Fruit fly (Drosophila melanogaster) whole organism, prepupa: Measurements from ENCODE around the gene Rcd7.

ENCODE experiments used
- CG11294 ChIP-seq: fragments of 200-800 bp; sonication (Bioruptor generic); IDR thresholded peaks from 2 replicates; pipeline ENCODE4 v1.3.6; 2022; ENCODE audit warnings: missing biosample characterization, missing genetic modification characterization
- CG11762 ChIP-seq: fragments of 200-800 bp; sonication (Bioruptor generic); optimal IDR thresholded peaks from 3 replicates; lab custom pipeline; 2016; ENCODE audit warnings: missing biosample characterization, missing genetic modification characterization; ENCODE audit not compliant: insufficient read depth
- CG11902 ChIP-seq: fragments of 200-800 bp; sonication (Bioruptor generic); optimal IDR thresholded peaks from 3 replicates; lab custom pipeline; 2016; ENCODE audit warnings: missing biosample characterization, missing genetic modification characterization
- CG1621 ChIP-seq: fragments of 200-800 bp; sonication (Bioruptor generic); optimal IDR thresholded peaks from 3 replicates; lab custom pipeline; 2018; ENCODE audit warnings: missing biosample characterization, mild to moderate bottlenecking, missing genetic modification characterization
- CG3032 ChIP-seq: fragments of 200-800 bp; optimal IDR thresholded peaks from 2 replicates; lab custom pipeline; 2019; ENCODE audit warnings: missing biosample characterization, mild to moderate bottlenecking, missing genetic modification characterization, moderate library complexity
- CG31627 ChIP-seq: fragments of 200-800 bp; sonication (Bioruptor generic); optimal IDR thresholded peaks from 3 replicates; lab custom pipeline; 2016; ENCODE audit warnings: missing biosample characterization, missing genetic modification characterization
- CG32006 ChIP-seq: fragments of 200-800 bp; sonication (Bioruptor generic); optimal IDR thresholded peaks from 3 replicates; lab custom pipeline; 2017; ENCODE audit warnings: missing biosample characterization, mild to moderate bottlenecking, missing genetic modification characterization
- CG3919 ChIP-seq: fragments of 200-800 bp; sonication (Bioruptor generic); optimal IDR thresholded peaks from 3 replicates; lab custom pipeline; 2016; ENCODE audit warnings: missing biosample characterization, missing genetic modification characterization
- CG6276 ChIP-seq: fragments of 200-800 bp; sonication (Bioruptor generic); optimal IDR thresholded peaks from 2 replicates; lab custom pipeline; 2017; ENCODE audit warnings: missing biosample characterization, mild to moderate bottlenecking, missing genetic modification characterization
- CG6792 ChIP-seq: fragments of 200-800 bp; sonication (Bioruptor generic); optimal IDR thresholded peaks from 3 replicates; lab custom pipeline; 2016; ENCODE audit warnings: missing biosample characterization, missing genetic modification characterization
- CG6808 ChIP-seq: fragments of 200-800 bp; sonication (Bioruptor generic); optimal IDR thresholded peaks from 3 replicates; lab custom pipeline; 2017; ENCODE audit warnings: missing biosample characterization, missing genetic modification characterization, mild to moderate bottlenecking, moderate library complexity, missing genetic modification reagents
- CG6854 ChIP-seq: fragments of 200-800 bp; sonication (Bioruptor generic); optimal IDR thresholded peaks from 2 replicates; lab custom pipeline; 2017; ENCODE audit warnings: missing biosample characterization, mild to moderate bottlenecking, missing genetic modification characterization
- CG8119 ChIP-seq: fragments of 200-800 bp; sonication (Bioruptor generic); IDR thresholded peaks from 3 replicates; pipeline ENCODE4 v1.3.6; 2022; ENCODE audit warnings: missing biosample characterization, missing genetic modification characterization
- Eip75B ChIP-seq: fragments of 200-800 bp; sonication (Bioruptor generic); optimal IDR thresholded peaks from 3 replicates; lab custom pipeline; 2016; ENCODE audit warnings: missing biosample characterization, missing genetic modification characterization
- Eip78C ChIP-seq: fragments of 200-800 bp; sonication (Bioruptor generic); peaks from one replicate; lab custom pipeline; 2016; ENCODE audit warnings: missing biosample characterization, missing genetic modification characterization
- Ets21C ChIP-seq: fragments of 200-800 bp; sonication (Bioruptor generic); optimal IDR thresholded peaks from 3 replicates; lab custom pipeline; 2016; ENCODE audit warnings: missing biosample characterization, missing genetic modification characterization
- Ets96B ChIP-seq: fragments of 200-800 bp; optimal IDR thresholded peaks from 2 replicates; lab custom pipeline; 2019; ENCODE audit warnings: missing biosample characterization, mild to moderate bottlenecking, missing genetic modification characterization, moderate library complexity
- Gug ChIP-seq: fragments of 200-800 bp; sonication (Bioruptor generic); IDR thresholded peaks from 2 replicates; pipeline ENCODE4 v1.3.6; 2022; ENCODE audit warnings: missing biosample characterization, missing genetic modification characterization
- Hr39 ChIP-seq: fragments of 200-800 bp; sonication (Bioruptor generic); optimal IDR thresholded peaks from 2 replicates; lab custom pipeline; 2016; ENCODE audit warnings: missing biosample characterization, missing genetic modification characterization
- Hr4 ChIP-seq: fragments of 200-800 bp; sonication (Bioruptor generic); optimal IDR thresholded peaks from 3 replicates; lab custom pipeline; 2016; ENCODE audit warnings: missing biosample characterization, missing genetic modification characterization
- Lpt ChIP-seq: fragments of 200-800 bp; sonication (Bioruptor generic); optimal IDR thresholded peaks from 3 replicates; lab custom pipeline; 2016; ENCODE audit warnings: missing biosample characterization, missing genetic modification characterization
- Met ChIP-seq: fragments of 200-800 bp; sonication (Bioruptor generic); optimal IDR thresholded peaks from 3 replicates; lab custom pipeline; 2016; ENCODE audit warnings: missing biosample characterization, missing genetic modification characterization
- Smox ChIP-seq: fragments of 200-800 bp; sonication (Bioruptor generic); optimal IDR thresholded peaks from 3 replicates; lab custom pipeline; 2016; ENCODE audit warnings: missing biosample characterization, missing genetic modification characterization
- Sox102F ChIP-seq: fragments of 200-800 bp; sonication (Bioruptor generic); optimal IDR thresholded peaks from 2 replicates; lab custom pipeline; 2016; ENCODE audit warnings: missing biosample characterization, mild to moderate bottlenecking, missing genetic modification characterization
- Sox14 ChIP-seq: fragments of 200-800 bp; sonication (Bioruptor generic); optimal IDR thresholded peaks from 3 replicates; lab custom pipeline; 2016; ENCODE audit warnings: missing biosample characterization, missing genetic modification characterization
- achi ChIP-seq: fragments of 200-800 bp; sonication (Bioruptor generic); optimal IDR thresholded peaks from 3 replicates; lab custom pipeline; 2016; ENCODE audit warnings: missing biosample characterization, missing genetic modification characterization
- cyc ChIP-seq: fragments of 200-800 bp; sonication (Bioruptor generic); optimal IDR thresholded peaks from 3 replicates; lab custom pipeline; 2016; ENCODE audit warnings: missing biosample characterization, missing genetic modification characterization
- dac ChIP-seq: fragments of 200-800 bp; sonication (Bioruptor generic); optimal IDR thresholded peaks from 2 replicates; lab custom pipeline; 2017; ENCODE audit warnings: missing biosample characterization, mild to moderate bottlenecking, missing genetic modification characterization
- dsx ChIP-seq: fragments of 200-800 bp; optimal IDR thresholded peaks from 3 replicates; lab custom pipeline; 2019; ENCODE audit warnings: missing biosample characterization, mild to moderate bottlenecking, missing genetic modification characterization, moderate library complexity; ENCODE audit not compliant: poor library complexity, severe bottlenecking
- eg ChIP-seq: fragments of 200-800 bp; sonication (Bioruptor generic); IDR thresholded peaks from 3 replicates; pipeline ENCODE4 v1.3.6; 2022; ENCODE audit warnings: missing biosample characterization, missing genetic modification characterization
- esn ChIP-seq: fragments of 200-800 bp; sonication (Bioruptor generic); optimal IDR thresholded peaks from 2 replicates; lab custom pipeline; 2016; ENCODE audit warnings: missing biosample characterization, mild to moderate bottlenecking, missing genetic modification characterization, moderate library complexity
- fd59A ChIP-seq: fragments of 200-800 bp; sonication (Bioruptor generic); optimal IDR thresholded peaks from 2 replicates; lab custom pipeline; 2017; ENCODE audit warnings: missing biosample characterization, mild to moderate bottlenecking, missing genetic modification characterization, missing genetic modification reagents
- fd85E ChIP-seq: fragments of 200-800 bp; sonication (Bioruptor generic); optimal IDR thresholded peaks from 3 replicates; lab custom pipeline; 2016; ENCODE audit warnings: missing biosample characterization, missing genetic modification characterization
- fkh ChIP-seq: fragments of 200-800 bp; sonication (Bioruptor generic); optimal IDR thresholded peaks from 3 replicates; lab custom pipeline; 2017; ENCODE audit warnings: missing biosample characterization, mild to moderate bottlenecking, missing genetic modification characterization, moderate library complexity
- lz ChIP-seq: fragments of 200-800 bp; sonication (Bioruptor generic); optimal IDR thresholded peaks from 3 replicates; lab custom pipeline; 2016; ENCODE audit warnings: missing biosample characterization, missing genetic modification characterization
- salr ChIP-seq, 2 experiments: fragments of 200-800 bp; sonication (Bioruptor generic); optimal IDR thresholded peaks; 3 replicates each; lab custom pipeline; 2016 to 2018; ENCODE audit warnings: missing biosample characterization in 2 of 2, missing genetic modification characterization in 2 of 2, mild to moderate bottlenecking in 1 of 2
- spab ChIP-seq: fragments of 200-800 bp; sonication (Bioruptor generic); optimal IDR thresholded peaks from 2 replicates; lab custom pipeline; 2017; ENCODE audit warnings: missing biosample characterization, mild to moderate bottlenecking, missing genetic modification characterization, missing genetic modification reagents
- svp ChIP-seq: fragments of 200-800 bp; sonication (Bioruptor generic); peaks from one replicate; lab custom pipeline; 2016; ENCODE audit warnings: missing biosample characterization, missing genetic modification characterization
- topi ChIP-seq: fragments of 200-800 bp; sonication (Bioruptor generic); optimal IDR thresholded peaks from 3 replicates; lab custom pipeline; 2016; ENCODE audit warnings: missing biosample characterization, missing genetic modification characterization
- vri ChIP-seq: fragments of 200-800 bp; sonication (Bioruptor generic); optimal IDR thresholded peaks from 3 replicates; lab custom pipeline; 2016; ENCODE audit warnings: missing biosample characterization, mild to moderate bottlenecking, missing genetic modification characterization

Rcd7 gene

dm6 chr3L:19575650-19576049, 30.7 kb downstream of the Rcd7 start (continued):
- no peak for TF ChIP-seq fd59A
- no peak for TF ChIP-seq Sox14 (GFP tag; lab: Kevin White, UChicago)
- no peak for TF ChIP-seq CG6808
- TF ChIP-seq, all 60 proteins: peak for 14

dm6 chr3L:19579346-19579745, 34.4 kb downstream of the Rcd7 start:
- TF ChIP-seq CG6276 = no peak
- no peak for TF ChIP-seq CG3032
- TF ChIP-seq Lpt (GFP tag; lab: Kevin White, UChicago) = no peak
- TF ChIP-seq CG32006 (GFP tag; lab: Kevin White, UChicago) = no peak

- TF ChIP-seq Eip78C (GFP tag; lab: Kevin White, UChicago) (peak; percentile 6), CG32006 (GFP tag; lab: Kevin White, UChicago) (no peak)
Observed at dm6 chr3L:19580709-19581227, 35.9 kb downstream of the Rcd7 start.

- no peak for TF ChIP-seq CG8119 (GFP tag; lab: Robert Waterston, UW)
- TF ChIP-seq fkh (GFP tag; lab: Kevin White, UChicago) = no peak
- no peak for TF ChIP-seq Sox14 (GFP tag; lab: Kevin White, UChicago)
- no peak for TF ChIP-seq CG11294
Observed at dm6 chr3L:19584369-19584915, 39.5 kb downstream of the Rcd7 start, which contains the start of gene Shal. Shal (minus strand) TSS chr3L:19584568.

- TF ChIP-seq fkh (GFP tag; lab: Kevin White, UChicago) = no peak
- TF ChIP-seq Sox102F = no peak
- TF ChIP-seq esn (GFP tag; lab: Kevin White, UChicago) = peak; percentile 49
- no peak for TF ChIP-seq Eip75B (GFP tag; lab: Kevin White, UChicago)
- no peak for TF ChIP-seq CG6792 (GFP tag; lab: Kevin White, UChicago)
- TF ChIP-seq dac (GFP tag; lab: Kevin White, UChicago) = no peak
- no peak for TF ChIP-seq CG3919 (GFP tag; lab: Kevin White, UChicago)
- TF ChIP-seq fd85E (GFP tag; lab: Kevin White, UChicago) = no peak
- no peak for TF ChIP-seq CG1621
- TF ChIP-seq salr (GFP tag; optimal IDR thresholded peaks at IDR 0.05; lab: Kevin White, UChicago) = no peak
- no peak for TF ChIP-seq CG8119 (GFP tag; lab: Robert Waterston, UW)
- TF ChIP-seq lz = peak; percentile 22
- no peak for TF ChIP-seq CG11902 (GFP tag; lab: Kevin White, UChicago)
- TF ChIP-seq CG31627 (GFP tag; lab: Kevin White, UChicago) = peak; percentile 18
- TF ChIP-seq dsx (GFP tag; lab: Kevin White, UChicago) = no peak
- TF ChIP-seq cyc (GFP tag; lab: Kevin White, UChicago) = peak; percentile 17
- no peak for TF ChIP-seq Ets96B
- peak; percentile 83 for TF ChIP-seq achi (GFP tag; lab: Kevin White, UChicago)
- peak; percentile 17 for TF ChIP-seq Hr39 (GFP tag; lab: Kevin White, UChicago)
- TF ChIP-seq Sox14 (GFP tag; lab: Kevin White, UChicago) = peak; percentile 47
- TF ChIP-seq Gug (GFP tag; lab: Robert Waterston, UW) = no peak
- peak; percentile 25 for TF ChIP-seq CG3032
- peak; percentile 23 for TF ChIP-seq Smox (GFP tag; lab: Kevin White, UChicago)
- peak; percentile 5 for TF ChIP-seq vri
- TF ChIP-seq Ets21C (GFP tag; lab: Kevin White, UChicago) = no peak
- TF ChIP-seq Met (GFP tag; lab: Kevin White, UChicago) = peak; percentile 23
- no peak for TF ChIP-seq spab (GFP tag; lab: Kevin White, UChicago)
- TF ChIP-seq Eip78C (GFP tag; lab: Kevin White, UChicago) = peak; percentile 87
- TF ChIP-seq Hr4 = peak; percentile 10
- TF ChIP-seq topi = peak; percentile 11
- TF ChIP-seq CG11762 (GFP tag; lab: Kevin White, UChicago) = no peak
- no peak for TF ChIP-seq CG6854 (GFP tag; lab: Kevin White, UChicago)
- TF ChIP-seq svp (GFP tag; lab: Kevin White, UChicago) = no peak
- TF ChIP-seq CG11294 = no peak
- TF ChIP-seq eg (GFP tag; lab: Robert Waterston, UW) = no peak
Observed at dm6 chr3L:19585979-19586378, 41.1 kb downstream of the Rcd7 start, which contains the start of the genes CG9231 and CG9330. CG9231 (minus strand) TSS chr3L:19586003. CG9330 (plus strand) TSS chr3L:19586253.
